Worm (Caenorhabditis elegans) whole organism, late embryonic: Measurements from ENCODE around the gene K05B2.4.

ENCODE experiments used
- C08G9.2 ChIP-seq: sonication (generic microtip); optimal IDR thresholded peaks from 2 replicates; lab custom pipeline; 2016; ENCODE audit warnings: mild to moderate bottlenecking, missing genetic modification characterization, moderate library complexity, missing compliant biosample characterization
- F13H6.1 ChIP-seq: sonication (generic microtip); optimal IDR thresholded peaks from 2 replicates; lab custom pipeline; 2016; ENCODE audit warnings: missing genetic modification characterization, missing compliant biosample characterization
- K02D7.2 ChIP-seq: sonication (generic microtip); optimal IDR thresholded peaks from 2 replicates; lab custom pipeline; 2017; ENCODE audit warnings: mild to moderate bottlenecking, missing genetic modification characterization, missing compliant biosample characterization
- T23F11.4 ChIP-seq: fragments of 200-800 bp; sonication (Bioruptor generic); optimal IDR thresholded peaks from 2 replicates; lab custom pipeline; 2018; ENCODE audit warnings: mild to moderate bottlenecking, missing genetic modification characterization, missing compliant biosample characterization
- ahr-1 ChIP-seq: sonication (generic microtip); optimal IDR thresholded peaks from 2 replicates; lab custom pipeline; 2016; ENCODE audit warnings: missing genetic modification characterization, missing compliant biosample characterization
- ama-1 ChIP-seq: fragments of 150-350 bp; optimal IDR thresholded peaks from 2 replicates; lab custom pipeline; 2014
- ceh-18 ChIP-seq: sonication (generic microtip); optimal IDR thresholded peaks from 2 replicates; lab custom pipeline; 2016; ENCODE audit warnings: missing genetic modification characterization, missing compliant biosample characterization
- ceh-22 ChIP-seq: sonication (generic microtip); optimal IDR thresholded peaks from 2 replicates; lab custom pipeline; 2017; ENCODE audit warnings: missing biosample characterization, missing genetic modification characterization
- ceh-31 ChIP-seq: sonication (generic microtip); optimal IDR thresholded peaks from 2 replicates; lab custom pipeline; 2016; ENCODE audit warnings: missing genetic modification characterization, missing compliant biosample characterization
- che-1 ChIP-seq: sonication (generic microtip); optimal IDR thresholded peaks from 2 replicates; lab custom pipeline; 2016; ENCODE audit warnings: mild to moderate bottlenecking, missing genetic modification characterization, missing compliant biosample characterization
- elt-2 ChIP-seq: sonication (generic microtip); optimal IDR thresholded peaks from 2 replicates; lab custom pipeline; 2016; ENCODE audit warnings: missing genetic modification reagents, missing genetic modification characterization, missing compliant biosample characterization
- ets-4 ChIP-seq: sonication (generic microtip); optimal IDR thresholded peaks from 2 replicates; lab custom pipeline; 2016; ENCODE audit warnings: missing genetic modification characterization, missing compliant biosample characterization
- eyg-1 ChIP-seq: sonication (generic microtip); optimal IDR thresholded peaks from 2 replicates; lab custom pipeline; 2016; ENCODE audit warnings: missing genotype, missing genetic modification characterization, missing compliant biosample characterization
- fkh-6 ChIP-seq: sonication (generic microtip); optimal IDR thresholded peaks from 2 replicates; lab custom pipeline; 2016; ENCODE audit warnings: missing genetic modification characterization, missing compliant biosample characterization
- hlh-13 ChIP-seq: fragments of 200-800 bp; sonication (Bioruptor generic); optimal IDR thresholded peaks from 2 replicates; lab custom pipeline; 2018; ENCODE audit warnings: mild to moderate bottlenecking, missing genetic modification characterization, missing compliant biosample characterization
- hlh-6 ChIP-seq: sonication (generic microtip); optimal IDR thresholded peaks from 2 replicates; lab custom pipeline; 2016; ENCODE audit warnings: missing genotype, missing genetic modification characterization, missing compliant biosample characterization
- hlh-8 ChIP-seq: sonication (generic microtip); optimal IDR thresholded peaks from 2 replicates; lab custom pipeline; 2016; ENCODE audit warnings: missing genotype, missing genetic modification characterization, missing compliant biosample characterization
- lim-6 ChIP-seq: sonication (generic microtip); optimal IDR thresholded peaks from 2 replicates; lab custom pipeline; 2016; ENCODE audit warnings: missing genetic modification characterization, missing compliant biosample characterization
- nfya-1 ChIP-seq: sonication (generic microtip); optimal IDR thresholded peaks from 2 replicates; lab custom pipeline; 2017; ENCODE audit warnings: missing genetic modification characterization, mild to moderate bottlenecking, missing compliant biosample characterization, antibody characterized with exemption, moderate library complexity
- pax-1 ChIP-seq: fragments of 150-350 bp; optimal IDR thresholded peaks from 2 replicates; lab custom pipeline; 2014; ENCODE audit warnings: missing biosample characterization, missing genetic modification characterization
- pha-2 ChIP-seq: sonication (generic microtip); optimal IDR thresholded peaks from 2 replicates; lab custom pipeline; 2017; ENCODE audit warnings: mild to moderate bottlenecking, missing genetic modification characterization, missing compliant biosample characterization
- pha-4 ChIP-seq: fragments of 150-350 bp; optimal IDR thresholded peaks from 2 replicates; lab custom pipeline; 2018; ENCODE audit warnings: missing biosample characterization, missing genetic modification reagents, missing genetic modification characterization
- pqm-1 ChIP-seq: sonication (generic microtip); optimal IDR thresholded peaks from 2 replicates; lab custom pipeline; 2016; ENCODE audit warnings: missing genetic modification characterization, missing compliant biosample characterization
- pros-1 ChIP-seq: fragments of 150-350 bp; optimal IDR thresholded peaks from 2 replicates; lab custom pipeline; 2014; ENCODE audit warnings: missing biosample characterization, missing genetic modification reagents, missing genetic modification characterization
- rnt-1 ChIP-seq: sonication (generic microtip); optimal IDR thresholded peaks from 2 replicates; lab custom pipeline; 2016; ENCODE audit warnings: missing genetic modification characterization, missing compliant biosample characterization
- sdc-2 ChIP-seq: sonication (generic microtip); optimal IDR thresholded peaks from 2 replicates; lab custom pipeline; 2016; ENCODE audit warnings: missing genotype, missing genetic modification characterization, missing compliant biosample characterization
- sox-2 ChIP-seq: fragments of 200-800 bp; sonication (Bioruptor generic); IDR thresholded peaks from 2 replicates; pipeline ENCODE4 v1.3.6; 2022; ENCODE audit warnings: missing genetic modification reagents, missing genetic modification characterization, missing compliant biosample characterization
- sox-4 ChIP-seq: sonication (generic microtip); optimal IDR thresholded peaks from 2 replicates; lab custom pipeline; 2017; ENCODE audit warnings: mild to moderate bottlenecking, missing genetic modification characterization, inconsistent platforms, missing compliant biosample characterization
- syd-9 ChIP-seq: sonication (generic microtip); optimal IDR thresholded peaks from 2 replicates; lab custom pipeline; 2016; ENCODE audit warnings: mild to moderate bottlenecking, missing genetic modification characterization, moderate library complexity, missing compliant biosample characterization
- tbx-7 ChIP-seq: sonication (generic microtip); optimal IDR thresholded peaks from 2 replicates; lab custom pipeline; 2016; ENCODE audit warnings: missing genotype, missing genetic modification characterization, missing compliant biosample characterization
- ttx-3 ChIP-seq: sonication (generic microtip); optimal IDR thresholded peaks from 2 replicates; lab custom pipeline; 2016; ENCODE audit warnings: missing genetic modification reagents, missing genetic modification characterization, missing compliant biosample characterization
- unc-3 ChIP-seq, 2 experiments: fragments of 200-800 bp in 1 of 2; sonication (Bioruptor generic) in 1 of 2; sonication (generic microtip) in 1 of 2; conservative IDR thresholded peaks in 1 of 2; optimal IDR thresholded peaks in 1 of 2; 2 replicates each; pipeline versions ENCODE4 v1.3.6 to Lab custom; 2016 to 2022; ENCODE audit warnings: missing compliant biosample characterization in 2 of 2, missing genetic modification characterization in 2 of 2, missing genetic modification reagents in 1 of 2
- unc-42 ChIP-seq: sonication (generic microtip); optimal IDR thresholded peaks from 2 replicates; lab custom pipeline; 2016; ENCODE audit warnings: missing genotype, missing genetic modification characterization, missing compliant biosample characterization
- unc-86 ChIP-seq: sonication (generic microtip); optimal IDR thresholded peaks from 2 replicates; lab custom pipeline; 2016; ENCODE audit warnings: missing genetic modification characterization, missing compliant biosample characterization

The K05B2.4 gene

ce11 chrX:4914464-4914863, 6.3 kb downstream of the K05B2.4 start:
- TF ChIP-seq ahr-1 (tag; lab: Kevin White, UChicago) (no peak), hlh-13 (GFP tag; lab: Kevin White, UChicago) (no peak), ceh-18 (tag; lab: Kevin White, UChicago) (no peak), pqm-1 (no peak)

DNA sequence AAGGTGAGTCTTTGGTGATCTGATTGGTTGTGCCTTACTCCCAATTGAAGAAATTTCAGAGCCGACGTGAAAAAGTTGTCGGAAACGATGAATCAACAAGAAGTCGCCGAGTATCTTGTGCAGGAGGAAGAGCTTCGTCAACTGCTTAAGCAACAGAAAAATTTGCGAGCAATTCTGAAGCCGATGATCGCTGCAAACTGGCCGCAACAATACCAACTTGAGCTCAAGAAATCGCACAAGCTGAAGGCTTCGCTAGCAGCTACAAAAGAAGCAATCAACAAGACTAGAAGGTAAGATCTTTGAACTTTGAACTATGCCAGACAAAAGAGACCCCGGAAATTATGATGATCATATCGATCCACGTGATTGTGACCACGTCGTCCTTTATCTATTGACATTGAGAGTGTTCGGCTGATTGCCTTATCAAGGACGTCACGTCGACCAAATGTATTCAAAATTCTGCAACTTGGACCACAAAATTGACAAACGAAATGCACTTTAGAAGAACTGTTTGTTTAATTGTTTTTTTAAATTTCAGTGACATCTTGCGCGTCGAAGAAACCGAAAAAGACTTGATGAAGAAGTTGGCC, 9.4 kb downstream of the K05B2.4 start:
- no peak for TF ChIP-seq ama-1 (lab: Kevin White, UChicago)
- TF ChIP-seq unc-3 (GFP tag; conservative IDR thresholded peaks at IDR 0.05; lab: Robert Waterston, UW) = no peak
- no peak for TF ChIP-seq unc-3 (tag; optimal IDR thresholded peaks at IDR 0.05; lab: Kevin White, UChicago)
- no peak for TF ChIP-seq ceh-31 (tag; lab: Kevin White, UChicago)
- TF ChIP-seq F13H6.1 = no peak
- TF ChIP-seq elt-2 = peak; percentile 68
- TF ChIP-seq sdc-2 (tag; lab: Kevin White, UChicago) = no peak
- no peak for TF ChIP-seq hlh-6 (tag; lab: Kevin White, UChicago)
- TF ChIP-seq, all 69 proteins: peak for 1

- TF ChIP-seq pax-1 (tag; lab: Kevin White, UChicago) (no peak), T23F11.4 (GFP tag; lab: Kevin White, UChicago) (no peak), ets-4 (no peak), pros-1 (tag; lab: Kevin White, UChicago) (no peak), hlh-13 (GFP tag; lab: Kevin White, UChicago) (no peak), eyg-1 (tag; lab: Kevin White, UChicago) (no peak), pha-2 (tag; lab: Kevin White, UChicago) (no peak), unc-86 (tag; lab: Kevin White, UChicago) (no peak), lim-6 (no peak), tbx-7 (tag; lab: Kevin White, UChicago) (no peak), che-1 (tag; lab: Kevin White, UChicago) (no peak), K02D7.2 (tag; lab: Kevin White, UChicago) (no peak), sox-2 (GFP tag; lab: Robert Waterston, UW) (no peak), ttx-3 (tag; lab: Kevin White, UChicago) (no peak), hlh-8 (tag; lab: Kevin White, UChicago) (no peak), syd-9 (tag; lab: Kevin White, UChicago) (no peak)
Measured at ce11 chrX:4905804-4906203, 15.0 kb downstream of the K05B2.4 start, which contains the start of gene K05B2.2. Gene K05B2.2, plus strand, starts transcription at chrX:4906081.

DNA sequence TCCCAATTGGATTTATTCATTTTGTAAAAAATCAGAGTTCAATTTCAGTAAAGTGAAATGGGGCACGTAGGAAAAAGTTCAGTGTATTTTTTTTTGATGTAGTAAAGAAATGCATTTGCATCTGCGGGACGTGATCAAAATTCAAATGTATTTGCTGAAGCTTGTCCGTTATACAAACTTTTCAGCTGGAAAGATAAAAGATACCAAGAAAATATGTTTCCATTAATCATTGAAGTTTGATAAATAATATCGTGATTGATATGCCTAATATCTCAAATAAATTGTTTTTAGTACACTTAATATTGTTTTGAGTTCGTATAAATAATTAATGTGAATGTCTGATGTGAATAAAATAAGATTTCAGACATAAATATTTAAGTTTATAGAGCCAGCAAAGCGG, 18.4 kb downstream of the K05B2.4 start:
- TF ChIP-seq unc-42 (tag; lab: Kevin White, UChicago) (peak; percentile 34), sox-4 (no peak), pax-1 (tag; lab: Kevin White, UChicago) (no peak)

DNA sequence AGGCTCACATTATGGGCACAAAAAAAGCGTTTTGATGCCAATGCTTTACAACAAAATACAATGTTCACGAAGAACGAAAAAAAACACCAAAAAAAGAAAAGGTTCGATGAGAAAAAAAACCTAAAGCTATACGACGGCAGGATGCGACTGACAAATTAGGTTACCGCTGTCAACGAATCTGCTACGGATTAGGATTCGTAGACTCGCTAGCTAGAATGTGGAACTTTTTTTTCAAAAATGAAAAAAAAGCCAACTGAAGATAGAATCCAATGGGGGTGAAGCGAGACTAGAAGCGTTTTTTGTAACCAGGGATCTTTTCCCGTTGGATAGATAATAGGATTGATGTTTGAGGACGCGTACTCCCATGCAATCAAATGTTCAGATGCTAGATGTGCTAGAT, 18.8 kb downstream of the K05B2.4 start:
- TF ChIP-seq unc-42 (tag; lab: Kevin White, UChicago) = peak; percentile 76
- no peak for TF ChIP-seq hlh-13 (GFP tag; lab: Kevin White, UChicago)
- TF ChIP-seq, all 69 proteins: peak for 1

ce11 chrX:4900685-4901084, 20.1 kb downstream of the K05B2.4 start, which contains the start of gene T07F12.4:
Gene T07F12.4, minus strand, starts transcription at chrX:4900814.
- TF ChIP-seq C08G9.2 (no peak), unc-86 (tag; lab: Kevin White, UChicago) (no peak), eyg-1 (tag; lab: Kevin White, UChicago) (no peak)

DNA sequence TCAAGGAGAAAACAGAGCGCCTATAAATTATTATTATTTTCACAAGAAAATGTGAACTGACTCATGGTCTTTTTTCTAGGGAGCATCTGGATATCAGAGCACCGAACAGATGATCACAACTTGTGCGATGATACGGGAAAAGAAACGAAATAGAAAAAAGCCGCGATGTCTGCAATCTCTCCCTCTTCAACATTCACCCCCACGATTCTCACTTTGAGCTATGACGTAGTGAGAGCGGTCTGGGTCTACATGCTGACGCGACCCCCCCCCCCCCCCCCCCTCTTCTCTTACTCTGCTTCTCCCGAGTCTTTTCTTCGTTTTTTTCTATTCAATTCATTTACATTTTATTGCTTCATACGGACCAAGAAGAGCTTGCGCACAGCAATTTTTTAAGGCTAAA, 21.2 kb downstream of the K05B2.4 start:
- TF ChIP-seq ceh-31 (tag; lab: Kevin White, UChicago) = no peak
- TF ChIP-seq ahr-1 (tag; lab: Kevin White, UChicago) = no peak
- TF ChIP-seq ceh-22 (tag; lab: Kevin White, UChicago) = no peak
- TF ChIP-seq nfya-1 (tag; lab: Kevin White, UChicago) = no peak
- TF ChIP-seq pha-4 (tag; lab: Kevin White, UChicago) = no peak
- TF ChIP-seq rnt-1 (tag; lab: Kevin White, UChicago) = no peak
- TF ChIP-seq eyg-1 (tag; lab: Kevin White, UChicago) = no peak
- TF ChIP-seq elt-2 = no peak
- no peak for TF ChIP-seq unc-3 (GFP tag; conservative IDR thresholded peaks at IDR 0.05; lab: Robert Waterston, UW)
- no peak for TF ChIP-seq unc-3 (tag; optimal IDR thresholded peaks at IDR 0.05; lab: Kevin White, UChicago)
- TF ChIP-seq lim-6 = no peak
- TF ChIP-seq fkh-6 (tag; lab: Kevin White, UChicago) = no peak
